Worm (Caenorhabditis elegans): ENCODE results near the gene lec-10.

- TF ChIP-seq pha-4 (GFP tag; IDR thresholded peaks at IDR 0.05) (no peak), pha-4 (tag; optimal IDR thresholded peaks at IDR 0.05) (no peak), nhr-77 (tag; optimal IDR thresholded peaks at IDR 0.05) (no peak), lin-39 (tag; optimal IDR thresholded peaks at IDR 0.05) (no peak), hlh-30 (tag; optimal IDR thresholded peaks at IDR 0.05; ENCODE audit: insufficient read depth) (no peak)
These were observed 17.7 kb downstream of the lec-10 start for ce11 chrV:6471208-6471607.

Data from whole organism, L4 larva.